Fruit fly (Drosophila melanogaster) whole organism, embryonic: ENCODE results near the gene Cip4.

Experiments used
- ATbp ChIP-seq: fragments of 200-800 bp; sonication (Bioruptor generic); optimal IDR thresholded peaks from 2 replicates; lab custom pipeline; 2017; ENCODE audit warnings: missing biosample characterization, mild to moderate bottlenecking, missing genetic modification characterization, missing genetic modification reagents
- Atf6 ChIP-seq: fragments of 200-800 bp; sonication (Bioruptor generic); IDR thresholded peaks from 2 replicates; pipeline ENCODE4 v1.3.6; 2022; ENCODE audit warnings: missing biosample characterization, missing genetic modification characterization
- CG11696 ChIP-seq: fragments of 200-800 bp; sonication (Bioruptor generic); IDR thresholded peaks from 2 replicates; pipeline ENCODE4 v1.3.6; 2022; ENCODE audit warnings: missing biosample characterization, missing genetic modification characterization
- CG12155 ChIP-seq: fragments of 200-800 bp; sonication (Bioruptor generic); optimal IDR thresholded peaks from 3 replicates; lab custom pipeline; 2016; ENCODE audit warnings: missing biosample characterization, missing genetic modification characterization
- CG12769 ChIP-seq: fragments of 200-800 bp; sonication (Bioruptor generic); optimal IDR thresholded peaks from 2 replicates; lab custom pipeline; 2019; ENCODE audit warnings: missing biosample characterization, mild to moderate bottlenecking, missing genetic modification characterization, moderate library complexity
- CG13775 ChIP-seq: fragments of 200-800 bp; sonication (Bioruptor generic); optimal IDR thresholded peaks from 3 replicates; lab custom pipeline; 2017; ENCODE audit warnings: missing biosample characterization, mild to moderate bottlenecking, missing genetic modification characterization
- CG15479 ChIP-seq: fragments of 200-800 bp; sonication (Bioruptor generic); optimal IDR thresholded peaks from 3 replicates; lab custom pipeline; 2019; ENCODE audit warnings: missing biosample characterization, mild to moderate bottlenecking, missing genetic modification characterization, moderate library complexity
- CG15514 ChIP-seq: fragments of 200-800 bp; sonication (Bioruptor generic); optimal IDR thresholded peaks from 3 replicates; lab custom pipeline; 2017; ENCODE audit warnings: missing biosample characterization, missing genetic modification characterization, mild to moderate bottlenecking, moderate library complexity, missing genetic modification reagents
- CG17612 ChIP-seq: fragments of 200-800 bp; sonication (Bioruptor generic); IDR thresholded peaks from 2 replicates; pipeline ENCODE4 v1.3.6; 2022; ENCODE audit warnings: missing biosample characterization, missing genetic modification characterization
- CG18476 ChIP-seq: fragments of 200-800 bp; sonication (Bioruptor generic); optimal IDR thresholded peaks from 2 replicates; lab custom pipeline; 2016; ENCODE audit warnings: missing biosample characterization, mild to moderate bottlenecking, missing genetic modification characterization
- CG30403 ChIP-seq: fragments of 200-800 bp; sonication (Bioruptor generic); optimal IDR thresholded peaks from 3 replicates; lab custom pipeline; 2016; ENCODE audit warnings: missing biosample characterization, missing genetic modification characterization
- CG31224 ChIP-seq: fragments of 200-800 bp; sonication (Bioruptor generic); IDR thresholded peaks from 2 replicates; pipeline ENCODE4 v1.3.6; 2022; ENCODE audit warnings: missing biosample characterization, missing genetic modification characterization
- CG33557 ChIP-seq: fragments of 200-800 bp; sonication (Bioruptor generic); optimal IDR thresholded peaks from 2 replicates; lab custom pipeline; 2019; ENCODE audit warnings: missing biosample characterization, mild to moderate bottlenecking, missing genetic modification characterization, moderate library complexity
- CG34376 ChIP-seq: fragments of 200-800 bp; sonication (Bioruptor generic); optimal IDR thresholded peaks from 2 replicates; lab custom pipeline; 2018; ENCODE audit warnings: missing biosample characterization, mild to moderate bottlenecking, missing genetic modification characterization
- CG4282 ChIP-seq: fragments of 200-800 bp; sonication (Bioruptor generic); optimal IDR thresholded peaks from 2 replicates; lab custom pipeline; 2016; ENCODE audit warnings: missing biosample characterization, missing genetic modification characterization
- CG6175 ChIP-seq: fragments of 200-800 bp; sonication (Bioruptor generic); IDR thresholded peaks from 3 replicates; pipeline ENCODE4 v1.3.6; 2022; ENCODE audit warnings: missing biosample characterization, missing genetic modification characterization
- CG7786 ChIP-seq: fragments of 200-800 bp; sonication (Bioruptor generic); optimal IDR thresholded peaks from 2 replicates; lab custom pipeline; 2016; ENCODE audit warnings: missing biosample characterization, missing genetic modification characterization
- CoRest ChIP-seq: fragments of 200-800 bp; sonication (Bioruptor generic); optimal IDR thresholded peaks from 3 replicates; lab custom pipeline; 2018; ENCODE audit warnings: missing biosample characterization, mild to moderate bottlenecking, missing genetic modification characterization, moderate library complexity
- E2f1 ChIP-seq: fragments of 200-800 bp; sonication (Bioruptor generic); IDR thresholded peaks from 2 replicates; pipeline ENCODE4 v1.3.6; 2022; ENCODE audit warnings: missing biosample characterization, missing genetic modification characterization
- Neu2 ChIP-seq: fragments of 200-800 bp; sonication (Bioruptor generic); optimal IDR thresholded peaks from 3 replicates; lab custom pipeline; 2016; ENCODE audit warnings: missing biosample characterization, missing genetic modification characterization, borderline replicate concordance
- Rfx ChIP-seq: fragments of 200-800 bp; sonication (Bioruptor generic); IDR thresholded peaks from 2 replicates; pipeline ENCODE4 v1.3.6; 2022; ENCODE audit warnings: missing biosample characterization, missing genetic modification characterization
- Rx ChIP-seq: fragments of 200-800 bp; sonication (Bioruptor generic); IDR thresholded peaks from 2 replicates; pipeline ENCODE4 v1.3.6; 2022; ENCODE audit warnings: missing biosample characterization, missing genetic modification characterization
- Side ChIP-seq: fragments of 200-800 bp; sonication (Bioruptor generic); optimal IDR thresholded peaks from 2 replicates; lab custom pipeline; 2016; ENCODE audit warnings: missing biosample characterization, missing genetic modification characterization
- Sox102F ChIP-seq: fragments of 200-800 bp; sonication (Bioruptor generic); optimal IDR thresholded peaks from 2 replicates; lab custom pipeline; 2018; ENCODE audit warnings: missing biosample characterization, mild to moderate bottlenecking, missing genetic modification characterization, moderate library complexity
- TFAM ChIP-seq: fragments of 200-800 bp; sonication (Bioruptor generic); optimal IDR thresholded peaks from 2 replicates; lab custom pipeline; 2017; ENCODE audit warnings: missing biosample characterization, missing genetic modification characterization, inconsistent platforms
- Taf1 ChIP-seq: fragments of 200-800 bp; sonication (Bioruptor generic); IDR thresholded peaks from 2 replicates; pipeline ENCODE4 v1.3.6; 2022; ENCODE audit warnings: missing biosample characterization, missing genetic modification characterization
- ash1 ChIP-seq: fragments of 200-800 bp; sonication (Bioruptor generic); optimal IDR thresholded peaks from 2 replicates; lab custom pipeline; 2018; ENCODE audit warnings: missing biosample characterization, mild to moderate bottlenecking, missing genetic modification characterization
- dmrt99B ChIP-seq: fragments of 200-800 bp; sonication (Bioruptor generic); optimal IDR thresholded peaks from 2 replicates; lab custom pipeline; 2018; ENCODE audit warnings: missing biosample characterization, mild to moderate bottlenecking, missing genetic modification characterization, moderate library complexity
- en ChIP-seq: fragments of 200-800 bp; sonication (Bioruptor generic); optimal IDR thresholded peaks from 2 replicates; lab custom pipeline; 2016; ENCODE audit warnings: missing biosample characterization, missing genetic modification characterization
- esg ChIP-seq: fragments of 200-800 bp; sonication (Bioruptor generic); conservative IDR thresholded peaks from 2 replicates; pipeline ENCODE4 v1.3.6; 2022; ENCODE audit warnings: missing biosample characterization, missing genetic modification characterization
- h ChIP-seq: fragments of >200 bp; optimal IDR thresholded peaks from 2 replicates; lab custom pipeline; 2017
- hkb ChIP-seq, 2 experiments: fragments of 200-800 bp in 1 of 2; fragments of >200 bp in 1 of 2; sonication (Bioruptor generic) in 1 of 2; IDR thresholded peaks in 1 of 2; optimal IDR thresholded peaks in 1 of 2; 2 replicates each; pipeline versions ENCODE4 v1.3.6 to Lab custom; 2017 to 2022; ENCODE audit warnings: missing biosample characterization in 1 of 2, missing genetic modification characterization in 1 of 2
- insv ChIP-seq, 2 experiments: fragments of 200-800 bp; sonication (Bioruptor generic); optimal IDR thresholded peaks; 3 replicates each; lab custom pipeline; 2016 to 2018; ENCODE audit warnings: missing biosample characterization in 2 of 2, missing genetic modification characterization in 2 of 2
- lab ChIP-seq: fragments of 200-800 bp; sonication (Bioruptor generic); optimal IDR thresholded peaks from 3 replicates; lab custom pipeline; 2017; ENCODE audit warnings: missing biosample characterization, missing genetic modification characterization, mild to moderate bottlenecking, moderate library complexity, missing genetic modification reagents
- lilli ChIP-seq: fragments of 200-800 bp; sonication (Bioruptor generic); optimal IDR thresholded peaks from 3 replicates; lab custom pipeline; 2016; ENCODE audit warnings: missing biosample characterization, missing genetic modification characterization
- seq ChIP-seq: fragments of 200-800 bp; sonication (Bioruptor generic); IDR thresholded peaks from 2 replicates; pipeline ENCODE4 v1.3.6; 2022; ENCODE audit warnings: missing biosample characterization, missing genetic modification characterization
- shn ChIP-seq: fragments of 200-800 bp; sonication (Bioruptor generic); optimal IDR thresholded peaks from 3 replicates; lab custom pipeline; 2016; ENCODE audit warnings: missing biosample characterization, missing genetic modification characterization
- sqz ChIP-seq: fragments of 200-800 bp; sonication (Bioruptor generic); optimal IDR thresholded peaks from 3 replicates; lab custom pipeline; 2018; ENCODE audit warnings: missing biosample characterization, mild to moderate bottlenecking, missing genetic modification characterization
- sr ChIP-seq: fragments of 200-800 bp; sonication (Bioruptor generic); IDR thresholded peaks from 3 replicates; pipeline ENCODE4 v1.3.6; 2022; ENCODE audit warnings: missing biosample characterization, missing genetic modification characterization
- ssp ChIP-seq: fragments of 200-800 bp; sonication (Bioruptor generic); IDR thresholded peaks from 2 replicates; pipeline ENCODE4 v1.3.6; 2022; ENCODE audit warnings: missing biosample characterization, missing genetic modification characterization
- tap ChIP-seq: fragments of 200-800 bp; optimal IDR thresholded peaks from 3 replicates; lab custom pipeline; 2019; ENCODE audit warnings: missing biosample characterization, mild to moderate bottlenecking, missing genetic modification characterization, moderate library complexity
- tio ChIP-seq: fragments of 200-800 bp; sonication (Bioruptor generic); optimal IDR thresholded peaks from 2 replicates; lab custom pipeline; 2017; ENCODE audit warnings: missing biosample characterization, missing genetic modification characterization, inconsistent platforms
- unc-4 ChIP-seq: fragments of 200-800 bp; sonication (Bioruptor generic); IDR thresholded peaks from 2 replicates; pipeline ENCODE4 v1.3.6; 2022; ENCODE audit warnings: missing biosample characterization, missing genetic modification characterization; ENCODE audit not compliant: partially characterized antibody

Gene Cip4

DNA sequence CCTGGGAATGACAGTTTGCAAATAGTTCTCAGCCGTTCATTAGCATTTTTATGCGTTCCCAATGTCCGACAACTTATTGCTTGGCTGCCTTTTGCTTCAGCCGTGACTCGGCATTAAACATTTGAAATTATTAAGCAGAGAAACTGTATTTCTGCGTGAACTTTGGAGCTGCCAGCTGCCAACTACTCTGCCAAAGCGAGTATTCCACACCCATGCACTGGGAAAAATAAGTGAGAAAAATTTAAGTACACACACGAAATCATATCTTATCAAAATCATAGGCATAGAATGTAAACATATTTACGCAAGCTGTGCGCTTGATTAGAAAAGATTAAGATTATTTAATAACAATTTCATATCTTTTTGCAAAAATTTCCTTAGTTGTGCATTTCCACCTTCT, 49.1 kb upstream of the Cip4 start (continued):
- TF ChIP-seq hkb (optimal IDR thresholded peaks at IDR 0.05; lab: Kevin White, UChicago), result no peak
- peak; percentile 48 for TF ChIP-seq hkb (GFP tag; IDR thresholded peaks at IDR 0.05; lab: Robert Waterston, UW)
- TF ChIP-seq tap, result peak; percentile 10
- TF ChIP-seq Neu2 (GFP tag; lab: Kevin White, UChicago), result no peak
- TF ChIP-seq CG4282 (GFP tag; lab: Kevin White, UChicago), result no peak
- 0 out of 3 replicates have a peak, but pooled peaks have one; percentile 18 for TF ChIP-seq sr
- peak; percentile 84 for TF ChIP-seq Rfx
- peak; percentile 27 for TF ChIP-seq CoRest (tag; lab: Kevin White, UChicago)
- no peak for TF ChIP-seq sqz (GFP tag; lab: Kevin White, UChicago)
- TF ChIP-seq shn (GFP tag; lab: Kevin White, UChicago), result peak; percentile 17
- TF ChIP-seq esg (GFP tag; lab: Robert Waterston, UW), result peak; percentile 50
- TF ChIP-seq CG31224 (GFP tag; lab: Robert Waterston, UW), result peak; percentile 49; the same call in 1 of the 2 replicates
- peak; percentile 34 for TF ChIP-seq CG13775 (GFP tag; lab: Kevin White, UChicago)
- peak; percentile 49; the same call in 1 of the 2 replicates for TF ChIP-seq Taf1 (GFP tag; lab: Robert Waterston, UW)
- peak; percentile 54; the same call in 1 of the 2 replicates for TF ChIP-seq E2f1 (GFP tag; lab: Robert Waterston, UW)
- TF ChIP-seq TFAM (GFP tag; lab: Kevin White, UChicago), result no peak
- TF ChIP-seq Sox102F, result peak; percentile 57
- peak; percentile 35 for TF ChIP-seq dmrt99B (tag; lab: Kevin White, UChicago)
- no peak for TF ChIP-seq ash1 (GFP tag; lab: Kevin White, UChicago)
- peak; percentile 22 for TF ChIP-seq CG7786
- TF ChIP-seq lilli, result peak; percentile 45
- no peak for TF ChIP-seq insv (GFP tag; optimal IDR thresholded peaks at IDR 0.05; lab: Kevin White, UChicago)
- TF ChIP-seq CG17612 (GFP tag; lab: Robert Waterston, UW), result peak; percentile 64; the same call in 1 of the 2 replicates
- TF ChIP-seq CG6175 (GFP tag; lab: Robert Waterston, UW), result peak; percentile 72; the same call in 1 of the 3 replicates
- TF ChIP-seq CG33557 (GFP tag; lab: Kevin White, UChicago), result no peak
- peak; percentile 56 for TF ChIP-seq lab
- peak; percentile 31 for TF ChIP-seq CG12155 (GFP tag; lab: Kevin White, UChicago)
- 0 out of 2 replicates have a peak, but pooled peaks have one; percentile 25 for TF ChIP-seq ssp (GFP tag; lab: Robert Waterston, UW)
- TF ChIP-seq CG15479, result no peak
- TF ChIP-seq CG18476, result no peak
- TF ChIP-seq ATbp (GFP tag; lab: Kevin White, UChicago), result peak; percentile 18
- no peak for TF ChIP-seq en (GFP tag; lab: Kevin White, UChicago)
- peak; percentile 49; the same call in 1 of the 2 replicates for TF ChIP-seq Rx (GFP tag; lab: Robert Waterston, UW)
- TF ChIP-seq Side (GFP tag; lab: Kevin White, UChicago), result peak; percentile 16
- peak; percentile 35; the same call in 1 of the 2 replicates for TF ChIP-seq CG11696 (GFP tag; lab: Robert Waterston, UW)
- peak; percentile 75 for TF ChIP-seq seq (GFP tag; lab: Robert Waterston, UW)
- TF ChIP-seq h (lab: Kevin White, UChicago), result no peak
- peak; percentile 53 for TF ChIP-seq CG30403 (GFP tag; lab: Kevin White, UChicago)
- TF ChIP-seq CG34376 (GFP tag; lab: Kevin White, UChicago), result peak; percentile 74
- TF ChIP-seq unc-4, result no peak
- peak; percentile 74 for TF ChIP-seq CG12769
- peak; percentile 74; the same call in 1 of the 2 replicates for TF ChIP-seq Atf6 (GFP tag; lab: Robert Waterston, UW)
- TF ChIP-seq tio (GFP tag; lab: Kevin White, UChicago), result peak; percentile 43
- peak; percentile 39 for TF ChIP-seq CG15514 (GFP tag; lab: Kevin White, UChicago)
